Fruit fly (Drosophila melanogaster) ovary, adult (tissue): ENCODE measurements around the gene CG13458.

Experiments
- CG17801 ChIP-seq: fragments of 200-800 bp; optimal IDR thresholded peaks from 2 replicates; lab custom pipeline; 2019; ENCODE audit warnings: missing biosample characterization, mild to moderate bottlenecking, missing genetic modification characterization, moderate library complexity; ENCODE audit not compliant: partially characterized antibody

The CG13458 gene

DNA sequence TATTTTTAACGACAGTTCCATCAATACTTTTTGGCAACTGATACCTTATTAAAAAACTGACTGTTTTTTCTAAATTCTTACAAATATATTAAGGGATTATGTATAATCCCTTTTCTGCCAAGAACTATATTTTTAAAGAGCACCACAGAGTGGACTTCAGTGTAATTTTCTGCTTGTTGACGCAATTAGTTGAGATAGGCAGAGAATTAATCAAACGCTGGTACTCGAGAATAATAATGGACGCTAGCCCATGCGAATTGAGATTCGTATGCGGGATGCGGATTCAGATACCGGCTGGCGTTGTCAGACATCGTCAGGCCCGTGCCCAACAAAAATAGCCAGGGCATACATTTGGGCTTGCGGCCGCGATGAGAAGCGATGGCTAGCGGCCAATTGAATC, at the start of gene CG13458:
Gene CG13458, plus strand, starts transcription at position 301 of the 400 bp plus-strand sequence.
- no peak for TF ChIP-seq CG17801 (GFP tag; lab: Kevin White, UChicago)

- TF ChIP-seq CG17801 (GFP tag; lab: Kevin White, UChicago), result no peak
These were observed 48.5 kb upstream of the CG13458 start, which contains the start of gene Sytbeta for dm6 chr3L:15064877-15065276. Gene Sytbeta, minus strand, starts transcription at chr3L:15064977.

DNA sequence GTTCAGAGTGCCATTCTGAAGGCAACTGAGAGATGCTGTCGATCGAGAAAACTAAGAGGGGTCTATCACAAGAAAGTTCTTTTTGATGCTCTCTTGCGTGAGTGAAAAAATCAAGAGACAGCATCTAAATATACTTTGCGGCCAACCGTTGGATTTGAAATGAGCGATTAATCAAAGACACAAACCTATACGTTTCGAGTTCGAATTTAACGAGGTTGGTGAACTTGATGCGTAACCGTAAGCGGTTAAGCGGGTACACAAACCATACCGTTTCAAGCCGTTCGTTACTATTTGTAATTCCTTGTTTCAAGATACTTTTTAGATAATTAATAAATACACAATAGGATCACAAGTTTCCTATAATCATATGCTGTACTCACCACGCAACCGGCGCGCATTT, 41.2 kb upstream of the CG13458 start:
- TF ChIP-seq CG17801 (GFP tag; lab: Kevin White, UChicago), result no peak

dm6 chr3L:15073680-15074079, 39.7 kb upstream of the CG13458 start:
- no peak for TF ChIP-seq CG17801 (GFP tag; lab: Kevin White, UChicago)

- TF ChIP-seq CG17801 (GFP tag; lab: Kevin White, UChicago), result no peak
These were observed 37.0 kb upstream of the CG13458 start for dm6 chr3L:15076380-15076779.

DNA sequence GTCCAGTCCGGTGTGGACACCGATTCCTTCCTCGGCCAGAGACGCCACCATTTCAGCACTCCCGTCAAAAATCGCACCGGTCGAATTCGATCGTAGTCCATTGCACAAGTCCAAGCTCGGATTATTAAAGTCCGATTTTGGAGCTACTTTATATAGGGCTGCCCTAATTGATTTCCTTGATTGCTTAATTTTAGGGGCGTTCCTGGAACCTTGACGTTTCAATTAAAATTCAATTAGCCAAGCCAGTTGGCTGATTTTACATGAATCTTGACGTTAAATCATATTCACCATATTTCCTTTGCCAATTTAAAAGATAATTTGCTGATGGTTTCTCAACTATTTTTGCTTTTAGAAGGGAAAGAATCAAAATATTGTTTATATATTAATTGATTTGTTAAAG, 35.0 kb upstream of the CG13458 start, which contains the start of gene Or71a:
Gene Or71a, minus strand, starts transcription at position 101 of the 400 bp plus-strand sequence.
- TF ChIP-seq CG17801 (GFP tag; lab: Kevin White, UChicago), result no peak

- no peak for TF ChIP-seq CG17801 (GFP tag; lab: Kevin White, UChicago)
These were observed 34.1 kb upstream of the CG13458 start for dm6 chr3L:15079278-15079677.

dm6 chr3L:15084288-15084687, 29.1 kb upstream of the CG13458 start:
- TF ChIP-seq CG17801 (GFP tag; lab: Kevin White, UChicago), result no peak

DNA sequence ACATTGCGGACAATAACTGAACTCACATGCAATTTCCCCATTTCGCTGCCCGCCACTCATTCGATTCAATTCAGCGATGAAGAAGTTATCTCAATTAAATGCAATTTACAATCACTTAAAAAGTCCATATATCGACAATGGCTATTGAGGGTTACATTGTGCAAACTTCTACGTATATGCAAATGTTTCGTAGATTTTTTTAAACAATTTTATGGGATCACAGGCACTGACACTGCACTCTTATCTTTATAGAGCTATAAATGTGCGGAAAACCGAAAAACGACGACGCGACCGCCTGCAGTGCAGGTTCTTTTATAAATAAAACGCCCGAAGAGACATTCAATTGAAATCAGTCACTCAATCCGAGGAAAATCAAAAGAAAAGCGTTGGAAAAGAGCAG, 25.1 kb upstream of the CG13458 start:
- no peak for TF ChIP-seq CG17801 (GFP tag; lab: Kevin White, UChicago)

DNA sequence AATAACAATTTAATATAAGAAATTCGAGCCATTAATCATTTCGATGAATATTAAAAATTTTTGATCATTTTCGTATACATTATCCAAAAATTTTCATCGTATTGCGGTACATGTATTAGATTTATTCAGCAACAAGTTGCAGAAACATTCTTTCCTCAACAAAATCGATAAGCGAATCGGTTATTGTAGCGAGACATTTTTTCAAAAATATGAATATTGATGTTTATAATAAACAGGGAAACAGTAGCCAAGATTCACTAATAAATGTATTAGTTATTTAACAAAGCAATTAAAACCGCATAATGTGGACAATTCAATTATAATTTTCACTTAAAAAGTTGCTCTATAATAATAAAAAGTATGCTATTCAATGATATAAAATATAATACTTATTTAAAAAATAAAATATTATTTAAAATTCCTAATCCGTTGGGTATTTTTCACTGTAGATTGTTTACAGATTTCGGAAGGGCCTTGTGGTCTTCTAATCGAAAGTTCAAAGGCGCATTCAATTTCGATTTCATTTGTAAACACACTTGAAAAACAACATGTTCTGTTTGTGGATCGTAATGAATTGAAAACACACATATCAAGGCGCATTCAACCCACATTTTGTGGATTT, 24.2 kb upstream of the CG13458 start:
- no peak for TF ChIP-seq CG17801 (GFP tag; lab: Kevin White, UChicago)

DNA sequence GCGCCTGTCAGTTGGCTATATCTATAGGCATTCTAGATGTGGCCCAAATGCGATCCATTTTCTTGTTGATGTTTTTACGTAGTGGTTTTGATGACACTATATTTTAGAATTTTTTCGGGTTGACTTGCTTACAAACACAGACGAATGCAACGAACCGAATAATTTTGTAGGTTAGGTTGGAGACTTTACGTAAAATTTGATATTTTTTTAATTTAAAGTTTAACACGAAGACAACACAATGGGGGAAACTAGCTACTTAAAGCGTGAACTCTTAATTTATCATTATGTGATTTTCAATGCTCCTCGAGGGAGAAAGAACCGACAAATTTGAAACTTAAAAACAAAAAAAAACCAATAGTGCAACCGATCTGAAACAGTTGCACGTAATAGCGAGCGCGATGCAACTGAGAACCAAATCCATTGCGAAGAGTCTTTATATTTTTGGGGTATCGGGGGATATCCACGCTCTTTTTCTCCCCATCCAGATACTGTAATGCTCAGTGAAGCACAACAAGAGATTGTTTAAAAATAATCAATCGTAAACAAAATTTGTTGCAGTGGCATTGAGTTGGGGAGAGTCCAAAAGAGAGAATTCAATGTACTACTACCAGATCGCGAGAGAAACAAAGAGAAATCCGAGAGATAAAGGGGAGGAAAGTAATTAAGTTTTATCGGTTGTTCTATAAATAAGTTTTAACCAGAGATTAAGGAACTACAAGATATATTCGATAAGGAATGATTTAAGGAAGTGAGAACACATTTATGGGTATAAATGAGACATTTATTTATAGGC, 23.3 kb upstream of the CG13458 start:
- TF ChIP-seq CG17801 (GFP tag; lab: Kevin White, UChicago), result no peak

DNA sequence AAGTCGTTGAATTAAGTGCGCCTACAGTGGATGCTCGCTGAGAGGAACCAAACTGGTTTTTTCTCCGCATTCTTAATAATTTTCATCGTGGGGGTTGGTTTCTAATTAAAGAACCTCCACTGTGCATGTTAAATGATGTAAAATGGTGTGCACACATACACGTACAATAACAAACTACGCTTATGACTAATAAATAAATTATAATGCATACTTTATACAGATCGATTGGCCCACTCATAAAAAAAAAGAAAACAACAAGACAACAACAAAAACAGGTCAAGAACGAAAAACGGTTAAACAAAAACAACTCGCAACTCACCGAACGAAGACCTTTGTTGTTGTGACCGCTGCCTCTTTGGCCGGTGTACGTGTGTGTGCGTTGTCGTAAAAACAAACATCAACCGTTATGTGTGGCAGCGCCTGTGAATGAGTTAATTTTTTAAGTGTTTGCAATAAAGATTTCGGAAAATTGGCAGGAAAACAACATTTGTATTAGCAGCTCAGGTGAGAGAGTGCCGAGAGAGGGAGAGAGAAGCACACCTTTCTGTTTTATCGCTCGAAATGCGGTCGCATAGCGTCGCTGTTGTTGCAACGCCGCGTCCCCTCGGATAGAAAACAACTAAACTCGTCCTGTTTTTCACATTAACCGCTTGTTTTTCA, 19.3 kb upstream of the CG13458 start:
- TF ChIP-seq CG17801 (GFP tag; lab: Kevin White, UChicago), result peak; percentile 44

DNA sequence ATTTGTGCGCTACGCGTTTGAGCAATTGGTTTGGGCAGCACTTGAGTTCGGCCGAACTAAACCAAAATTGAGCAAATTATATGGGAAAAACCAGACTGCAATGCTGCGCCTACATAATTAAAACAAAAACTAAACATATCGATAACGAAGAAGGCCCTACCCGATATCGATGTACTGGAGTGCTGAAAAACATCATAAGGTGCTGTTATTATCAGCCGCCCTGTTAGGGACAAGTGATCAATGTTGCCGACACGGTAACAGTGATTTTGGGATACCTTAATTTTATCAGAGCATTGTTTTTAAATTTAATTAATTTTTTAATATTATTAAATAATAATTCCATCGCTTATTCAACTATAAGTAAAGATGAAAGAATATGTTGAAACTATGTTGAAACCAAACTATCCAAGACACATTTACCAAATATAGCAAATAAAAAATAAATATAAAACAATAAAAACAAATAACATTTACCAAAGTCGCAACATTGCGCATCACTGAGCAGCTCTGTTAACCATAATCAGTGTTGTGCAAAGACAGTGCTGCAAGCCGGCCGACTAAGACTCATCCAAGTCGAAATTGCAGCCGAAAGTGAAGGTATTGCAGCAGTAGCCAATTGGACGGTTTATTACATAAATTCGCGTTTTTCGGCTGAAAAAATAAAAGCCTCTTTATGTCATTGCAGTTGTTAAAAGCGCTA, 18.6 kb upstream of the CG13458 start, which contains the start of the genes sstn, Plp and GlyRS:
Gene sstn, minus strand, starts transcription at position 131 of the 700 bp plus-strand sequence.
Gene Plp, minus strand, starts transcription at position 136 of the 700 bp plus-strand sequence.
Gene GlyRS, plus strand, starts transcription at position 554 of the 700 bp plus-strand sequence.
- TF ChIP-seq CG17801 (GFP tag; lab: Kevin White, UChicago), result no peak

DNA sequence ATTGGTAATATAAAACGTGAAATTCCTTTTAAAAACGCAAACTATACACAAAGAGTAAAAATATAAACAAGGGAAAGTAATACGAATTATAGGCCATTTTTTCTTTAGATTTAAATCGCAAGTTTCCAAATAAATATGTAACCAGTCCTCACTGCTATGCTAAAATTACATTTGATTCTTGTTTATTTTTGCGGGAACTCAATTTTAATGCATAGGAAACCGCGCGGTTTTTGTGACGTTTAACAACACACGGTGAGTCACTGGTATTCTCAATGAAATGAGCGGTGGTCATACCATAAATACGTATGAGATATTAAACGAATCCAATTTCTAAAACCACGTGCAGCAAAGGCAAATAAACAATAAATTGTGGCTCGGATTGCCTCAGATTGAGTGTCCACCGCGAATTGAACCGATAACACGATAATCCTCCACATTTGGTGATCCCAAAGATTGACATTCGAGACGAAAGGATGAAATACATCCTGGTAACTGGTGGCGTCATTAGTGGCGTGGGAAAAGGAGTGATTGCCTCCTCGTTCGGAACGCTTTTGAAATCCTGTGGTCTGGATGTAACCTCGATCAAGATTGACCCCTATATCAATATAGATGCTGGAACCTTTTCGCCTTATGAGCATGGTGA, 15.4 kb upstream of the CG13458 start, which contains the start of gene Ctps:
Gene Ctps, plus strand, starts transcription at position 37 of the 643 bp plus-strand sequence.
- TF ChIP-seq CG17801 (GFP tag; lab: Kevin White, UChicago), result no peak
